Fruit fly (Drosophila melanogaster): ENCODE data around the gene Acsf3.

Gene Acsf3

dm6 chrX:7334801-7335176, 5.9 kb downstream of the Acsf3 start (continued):
- TF ChIP-seq repo (GFP tag; optimal IDR thresholded peaks at IDR 0.05) (no peak), gsb-n (tag; optimal IDR thresholded peaks at IDR 0.05) (peak; percentile 85), Usf (GFP tag; optimal IDR thresholded peaks at IDR 0.05) (no peak), Nf-YB (GFP tag; optimal IDR thresholded peaks at IDR 0.05) (peak; percentile 71), CG10959 (GFP tag; IDR thresholded peaks at IDR 0.05) (0 out of 2 replicates have a peak, but pooled peaks have one; percentile 14), CG17612 (GFP tag; IDR thresholded peaks at IDR 0.05) (no peak), CG1792 (GFP tag; optimal IDR thresholded peaks at IDR 0.05) (no peak), BEAF-32 (GFP tag; optimal IDR thresholded peaks at IDR 0.05) (no peak), CG13123 (GFP tag; optimal IDR thresholded peaks at IDR 0.05) (peak; percentile 12), CG8290 (GFP tag; optimal IDR thresholded peaks at IDR 0.05) (no peak), CG8290 (tag; optimal IDR thresholded peaks at IDR 0.05) (peak in 1 of 2 experiments; percentile 56), CG1602 (GFP tag; optimal IDR thresholded peaks at IDR 0.05) (peak; percentile 61), CG3281 (GFP tag; optimal IDR thresholded peaks at IDR 0.05) (peak; percentile 77), H15 (GFP tag; IDR thresholded peaks at IDR 0.05) (no peak), grau (tag; optimal IDR thresholded peaks at IDR 0.05) (peak; percentile 98), ftz-f1 (GFP tag; optimal IDR thresholded peaks at IDR 0.05) (no peak), Meics (GFP tag; optimal IDR thresholded peaks at IDR 0.05) (peak; percentile 83), CG6854 (GFP tag; optimal IDR thresholded peaks at IDR 0.05) (peak; percentile 67), CG7928 (GFP tag; optimal IDR thresholded peaks at IDR 0.05) (no peak), emc (GFP tag; optimal IDR thresholded peaks at IDR 0.05) (no peak), CG12659 (GFP tag; optimal IDR thresholded peaks at IDR 0.05) (peak; percentile 72), Gsc (GFP tag; IDR thresholded peaks at IDR 0.05) (no peak), da (GFP tag; optimal IDR thresholded peaks at IDR 0.05) (no peak), CG14441 (GFP tag; IDR thresholded peaks at IDR 0.05) (peak; percentile 68), CG14965 (GFP tag; optimal IDR thresholded peaks at IDR 0.05; ENCODE audit: borderline replicate concordance) (no peak), Dref (GFP tag; IDR thresholded peaks at IDR 0.05) (no peak), Sox100B (GFP tag; optimal IDR thresholded peaks at IDR 0.05) (peak; percentile 77), CG7357 (GFP tag; IDR thresholded peaks at IDR 0.05) (0 out of 3 replicates have a peak, but pooled peaks have one; percentile 40), Scr (GFP tag; IDR thresholded peaks at IDR 0.05; ENCODE audit: partially characterized antibody) (no peak), HHEX (GFP tag; optimal IDR thresholded peaks at IDR 0.05) (peak; percentile 80), sd (tag; optimal IDR thresholded peaks at IDR 0.05) (peak; percentile 50), oc (tag; optimal IDR thresholded peaks at IDR 0.05) (peak; percentile 10), CG8944 (GFP tag; optimal IDR thresholded peaks at IDR 0.05) (no peak), corto (GFP tag; optimal IDR thresholded peaks at IDR 0.05) (no peak), Dad (GFP tag; optimal IDR thresholded peaks at IDR 0.05) (no peak), CG42726 (GFP tag; IDR thresholded peaks at IDR 0.05; ENCODE audit: partially characterized antibody) (no peak), CG11504 (tag; optimal IDR thresholded peaks at IDR 0.05) (peak; percentile 84), zf30C (GFP tag; optimal IDR thresholded peaks at IDR 0.05) (no peak), sim (GFP tag; IDR thresholded peaks at IDR 0.05) (peak; percentile 33; the same call in 1 of the 2 replicates), gsb (GFP tag; IDR thresholded peaks at IDR 0.05) (no peak), CG12942 (GFP tag; optimal IDR thresholded peaks at IDR 0.05) (peak; percentile 14), gce (GFP tag; IDR thresholded peaks at IDR 0.05) (no peak), mirr (GFP tag; optimal IDR thresholded peaks at IDR 0.05) (no peak), ranshi (GFP tag; IDR thresholded peaks at IDR 0.05) (peak; percentile 72), CG18011 (GFP tag; optimal IDR thresholded peaks at IDR 0.05) (peak; percentile 18), Dek (tag; optimal IDR thresholded peaks at IDR 0.05) (peak; percentile 76)
